Fruit fly (Drosophila melanogaster): ENCODE data around the gene PH4alphaNE3.

The PH4alphaNE3 gene

DNA sequence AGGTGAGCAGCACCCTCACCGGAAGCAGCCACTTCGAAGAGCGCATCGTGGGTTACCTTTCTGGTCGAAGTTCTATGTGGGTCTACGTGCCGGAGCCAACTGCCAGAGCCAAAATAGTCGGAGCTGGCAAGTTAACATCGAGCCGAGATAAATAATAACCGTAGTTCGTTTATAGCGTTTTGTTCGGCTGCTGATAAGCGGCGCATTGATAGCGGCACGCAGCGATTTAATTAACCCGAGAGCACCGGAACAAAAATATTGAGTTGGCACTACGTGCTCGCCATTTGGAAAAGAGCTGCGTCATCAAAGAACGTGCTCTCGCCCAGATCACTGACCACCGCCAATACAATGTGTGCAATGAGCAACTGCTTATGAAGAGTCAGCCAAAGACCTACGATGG is 44.5 kb downstream of the PH4alphaNE3 start, which contains the start of gene PH4alphaPV:
Gene PH4alphaPV, minus strand, starts transcription at position 101 of the 400 bp plus-strand sequence.
- TF ChIP-seq toe (GFP tag; optimal IDR thresholded peaks at IDR 0.05) = no peak
- no peak for TF ChIP-seq pad (GFP tag; optimal IDR thresholded peaks at IDR 0.05)
- no peak for TF ChIP-seq CG33017 (tag; optimal IDR thresholded peaks at IDR 0.05)
- no peak for TF ChIP-seq ovo (GFP tag; optimal IDR thresholded peaks at IDR 0.05)
- no peak for TF ChIP-seq CG12768 (GFP tag; optimal IDR thresholded peaks at IDR 0.05)
- no peak for TF ChIP-seq cic (GFP tag; optimal IDR thresholded peaks at IDR 0.05)
- TF ChIP-seq CG7101 (tag; optimal IDR thresholded peaks at IDR 0.05) = no peak
- no peak for TF ChIP-seq Clk (GFP tag; optimal IDR thresholded peaks at IDR 0.05)
- TF ChIP-seq kay (GFP tag; ENCODE audit: borderline replicate concordance) = no peak
- TF ChIP-seq CG14711 (tag; optimal IDR thresholded peaks at IDR 0.05) = no peak
- no peak for TF ChIP-seq CG1620 (GFP tag; optimal IDR thresholded peaks at IDR 0.05)
- TF ChIP-seq CG7045 (GFP tag; optimal IDR thresholded peaks at IDR 0.05) = no peak
- TF ChIP-seq Hr96 (GFP tag; optimal IDR thresholded peaks at IDR 0.05) = no peak
- no peak for TF ChIP-seq cnc (optimal IDR thresholded peaks at IDR 0.05)
- no peak for TF ChIP-seq tj (GFP tag; optimal IDR thresholded peaks at IDR 0.05)
- TF ChIP-seq Mnt (GFP tag; optimal IDR thresholded peaks at IDR 0.05) = no peak
- no peak for TF ChIP-seq CG11617 (GFP tag; optimal IDR thresholded peaks at IDR 0.05)
- no peak for TF ChIP-seq Crg-1 (GFP tag; optimal IDR thresholded peaks at IDR 0.05)

DNA sequence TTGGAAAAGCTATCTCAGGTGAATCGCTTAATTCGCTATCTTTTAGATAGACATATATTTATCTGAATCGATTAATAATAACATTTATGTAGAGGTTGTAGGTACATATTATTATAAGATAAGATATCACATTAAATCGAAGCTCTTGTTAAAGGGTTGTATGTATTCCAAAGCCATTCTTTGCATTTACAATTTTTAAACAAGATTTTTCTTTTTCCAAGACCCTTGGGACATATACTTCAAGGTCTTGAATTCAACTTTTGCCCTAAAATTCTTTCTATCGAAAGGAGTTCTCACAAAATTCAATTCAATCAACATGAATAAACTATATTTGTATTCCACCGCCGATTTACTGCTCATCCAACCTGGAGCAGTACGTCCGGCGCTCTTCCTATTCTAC is 44.9 kb downstream of the PH4alphaNE3 start, which contains the start of gene CG34432:
Gene CG34432, plus strand, starts transcription at position 301 of the 400 bp plus-strand sequence.
- TF ChIP-seq Crg-1 (GFP tag; optimal IDR thresholded peaks at IDR 0.05) = no peak
- no peak for TF ChIP-seq Mnt (GFP tag; optimal IDR thresholded peaks at IDR 0.05)
- no peak for TF ChIP-seq CG7101 (tag; optimal IDR thresholded peaks at IDR 0.05)
- no peak for TF ChIP-seq cic (GFP tag; optimal IDR thresholded peaks at IDR 0.05)
- no peak for TF ChIP-seq ovo (GFP tag; optimal IDR thresholded peaks at IDR 0.05)
- TF ChIP-seq CG11617 (GFP tag; optimal IDR thresholded peaks at IDR 0.05) = no peak
- no peak for TF ChIP-seq CG33017 (tag; optimal IDR thresholded peaks at IDR 0.05)
- TF ChIP-seq CG14711 (tag; optimal IDR thresholded peaks at IDR 0.05) = no peak
- TF ChIP-seq kay (GFP tag; ENCODE audit: borderline replicate concordance) = no peak
- TF ChIP-seq CG5204 (GFP tag; optimal IDR thresholded peaks at IDR 0.05) = no peak
- no peak for TF ChIP-seq toe (GFP tag; optimal IDR thresholded peaks at IDR 0.05)
- no peak for TF ChIP-seq Clk (GFP tag; optimal IDR thresholded peaks at IDR 0.05)
- no peak for TF ChIP-seq CG7045 (GFP tag; optimal IDR thresholded peaks at IDR 0.05)
- no peak for TF ChIP-seq CG1620 (GFP tag; optimal IDR thresholded peaks at IDR 0.05)
- TF ChIP-seq pad (GFP tag; optimal IDR thresholded peaks at IDR 0.05) = no peak

DNA sequence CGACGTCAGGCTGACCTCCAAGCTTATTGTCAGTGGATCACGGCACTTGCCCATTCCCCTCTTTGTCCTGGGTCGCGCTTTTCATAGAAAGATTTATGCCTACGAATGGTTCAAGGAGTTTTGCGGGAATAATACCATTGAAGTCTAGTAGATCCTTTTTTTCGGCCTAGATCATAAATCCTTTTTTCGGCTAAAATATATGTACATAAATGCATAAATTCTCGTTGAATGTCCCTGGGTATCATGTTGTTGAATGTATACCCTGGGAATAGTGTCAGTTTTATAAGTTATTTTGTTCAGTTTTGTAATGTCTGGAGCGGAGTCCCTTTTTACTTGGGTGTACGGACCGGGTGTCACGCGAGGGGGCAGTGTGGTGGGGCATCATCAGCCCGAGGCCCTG is 45.7 kb downstream of the PH4alphaNE3 start, which contains the start of gene CG34433:
Gene CG34433, plus strand, starts transcription at position 301 of the 400 bp plus-strand sequence.
- peak; percentile 16 for TF ChIP-seq kay (GFP tag; ENCODE audit: borderline replicate concordance)
- TF ChIP-seq tj (GFP tag; optimal IDR thresholded peaks at IDR 0.05) = no peak
